Fruit fly (Drosophila melanogaster) whole organism: ENCODE data around the gene CG43057.

Experiments used
- CG8478 ChIP-seq: fragments of >200 bp; optimal IDR thresholded peaks from 2 replicates; lab custom pipeline; 2018; ENCODE audit warnings: inconsistent platforms
- Dll ChIP-seq: fragments of >200 bp; optimal IDR thresholded peaks from 2 replicates; lab custom pipeline; 2017
- EcR ChIP-seq, 2 experiments: fragments of >200 bp; optimal IDR thresholded peaks; 2 replicates each; lab custom pipeline; 2017; ENCODE audit warnings: missing biosample characterization in 2 of 2, missing genetic modification characterization in 2 of 2, missing genetic modification reagents in 2 of 2
- pan ChIP-seq: fragments of >200 bp; optimal IDR thresholded peaks from 2 replicates; lab custom pipeline; 2017
- psq ChIP-seq: fragments of >200 bp; optimal IDR thresholded peaks from 2 replicates; lab custom pipeline; 2017
- usp ChIP-seq: fragments of >200 bp; optimal IDR thresholded peaks from 2 replicates; lab custom pipeline; 2017; ENCODE audit warnings: missing biosample characterization, missing genetic modification characterization, mixed read lengths

Gene CG43057

dm6 chr2L:8196757-8197530 lies 46.9 kb downstream of the CG43057 start, which contains the start of the genes CG8475 and CG8460:
Gene CG8475, minus strand, starts transcription at chr2L:8196918.
Gene CG8460, plus strand, starts transcription at chr2L:8197193.
- no peak for TF ChIP-seq Dll (lab: Kevin White, UChicago)
- no peak for TF ChIP-seq CG8478
- TF ChIP-seq EcR (GFP tag; optimal IDR thresholded peaks at IDR 0.05; lab: Kevin White, UChicago) = no peak
- no peak for TF ChIP-seq pan (lab: Kevin White, UChicago)
- no peak for TF ChIP-seq usp (GFP tag; lab: Kevin White, UChicago)
- TF ChIP-seq psq (lab: Kevin White, UChicago) = no peak

DNA sequence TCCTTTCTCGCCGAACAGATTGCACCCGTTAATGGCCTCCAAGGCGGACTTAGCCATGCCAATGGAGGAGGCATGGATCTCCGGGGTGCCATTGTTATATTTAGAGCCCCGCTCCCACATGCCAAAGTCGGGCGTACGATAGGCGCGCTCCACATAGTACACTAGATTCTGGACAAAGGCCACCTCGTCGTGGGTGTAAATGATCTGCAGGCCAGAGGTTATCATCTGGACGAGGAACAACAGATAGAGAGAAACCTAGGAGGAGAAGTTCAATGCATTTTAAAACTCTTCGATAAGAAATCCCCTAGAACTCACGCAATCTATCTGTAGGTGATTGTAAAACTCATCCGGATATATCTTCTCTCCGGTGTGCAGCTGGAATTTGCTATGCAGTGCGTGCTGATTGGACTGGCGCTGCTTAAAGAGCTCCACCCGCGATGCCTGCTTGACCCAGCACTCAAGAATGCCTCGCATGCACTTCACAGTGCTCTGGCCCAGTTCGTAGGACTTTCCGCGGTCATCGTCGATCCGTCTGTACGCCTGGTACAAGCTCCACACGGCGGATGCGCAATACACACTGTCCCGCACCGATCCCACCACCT lies 48.0 kb downstream of the CG43057 start:
- TF ChIP-seq psq (lab: Kevin White, UChicago) (no peak), Dll (lab: Kevin White, UChicago) (no peak), pan (lab: Kevin White, UChicago) (no peak), EcR (GFP tag; optimal IDR thresholded peaks at IDR 0.05; lab: Kevin White, UChicago) (no peak), usp (GFP tag; lab: Kevin White, UChicago) (no peak), CG8478 (no peak)
